Worm (Caenorhabditis elegans): Measurements from ENCODE around the gene idpp-4.

Gene idpp-4

DNA sequence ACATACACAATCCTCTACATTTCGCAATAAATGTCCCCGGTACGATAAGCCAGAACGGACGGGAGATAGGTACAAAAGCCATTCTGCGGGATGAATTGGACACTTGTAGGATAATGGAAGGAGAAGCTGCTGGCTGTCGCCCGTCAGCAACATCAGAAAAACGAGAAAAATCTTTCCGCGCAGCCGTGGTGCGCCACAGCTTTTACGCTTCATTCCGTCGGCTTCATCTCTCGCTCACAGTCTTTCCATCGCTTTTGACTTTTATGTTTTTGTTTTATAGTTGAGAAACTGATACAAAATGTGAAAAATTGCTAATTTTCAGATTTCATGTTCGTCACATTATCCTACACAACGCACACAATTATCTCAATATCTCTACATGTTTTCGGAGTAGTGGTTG is 24.8 kb downstream of the idpp-4 start, which contains the start of gene C07E3.10:
TSS of gene C07E3.10 (plus strand) at position 301 of the 400 bp plus-strand sequence.
- TF ChIP-seq pha-4 (tag; optimal IDR thresholded peaks at IDR 0.05) (no peak), unc-39 (tag; optimal IDR thresholded peaks at IDR 0.05) (no peak), lsy-12 (tag; optimal IDR thresholded peaks at IDR 0.05) (no peak), aly-2 (tag; optimal IDR thresholded peaks at IDR 0.05) (no peak), mml-1 (tag; optimal IDR thresholded peaks at IDR 0.05) (no peak), elt-1 (tag; optimal IDR thresholded peaks at IDR 0.05) (no peak), jun-1 (tag; optimal IDR thresholded peaks at IDR 0.05) (no peak), fkh-10 (GFP tag; optimal IDR thresholded peaks at IDR 0.05) (no peak), unc-62 (GFP tag; optimal IDR thresholded peaks at IDR 0.05) (no peak), nfya-1 (tag; optimal IDR thresholded peaks at IDR 0.05; ENCODE audit: insufficient read depth) (no peak), skn-1 (tag; optimal IDR thresholded peaks at IDR 0.05) (no peak), nhr-77 (tag; optimal IDR thresholded peaks at IDR 0.05) (no peak), egl-5 (tag; optimal IDR thresholded peaks at IDR 0.05) (no peak)

ce11 chrII:10349915-10350314 is 28.7 kb downstream of the idpp-4 start, which contains the start of gene stip-1:
stip-1 (minus strand) TSS chrII:10350012.
- TF ChIP-seq fkh-10 (GFP tag; optimal IDR thresholded peaks at IDR 0.05) (no peak), hmg-11 (tag; optimal IDR thresholded peaks at IDR 0.05) (no peak), sea-2 (GFP tag; optimal IDR thresholded peaks at IDR 0.05) (no peak), nhr-25 (tag; optimal IDR thresholded peaks at IDR 0.05) (no peak), elt-3 (tag; optimal IDR thresholded peaks at IDR 0.05) (no peak), egl-5 (tag; optimal IDR thresholded peaks at IDR 0.05) (no peak)

- TF ChIP-seq jun-1 (tag; optimal IDR thresholded peaks at IDR 0.05) = no peak
- TF ChIP-seq nhr-77 (tag; optimal IDR thresholded peaks at IDR 0.05) = no peak
- peak; percentile 39 for TF ChIP-seq pha-4 (tag; optimal IDR thresholded peaks at IDR 0.05)
- TF ChIP-seq R02D3.7 (tag; optimal IDR thresholded peaks at IDR 0.05) = peak; percentile 1
- TF ChIP-seq nhr-23 (tag; optimal IDR thresholded peaks at IDR 0.05) = peak; percentile 23
- no peak for TF ChIP-seq tbx-2 (tag; optimal IDR thresholded peaks at IDR 0.05)
- TF ChIP-seq nhr-76 (tag; optimal IDR thresholded peaks at IDR 0.05) = no peak
- peak; percentile 72 for TF ChIP-seq lin-15B (tag; optimal IDR thresholded peaks at IDR 0.05)
- TF ChIP-seq ceh-9 (tag; optimal IDR thresholded peaks at IDR 0.05) = no peak
- TF ChIP-seq fkh-10 (GFP tag; optimal IDR thresholded peaks at IDR 0.05) = no peak
Measured at ce11 chrII:10350487-10350886, 29.2 kb downstream of the idpp-4 start, which contains the start of gene C07E3.9. C07E3.9 (plus strand) TSS chrII:10350756.

DNA sequence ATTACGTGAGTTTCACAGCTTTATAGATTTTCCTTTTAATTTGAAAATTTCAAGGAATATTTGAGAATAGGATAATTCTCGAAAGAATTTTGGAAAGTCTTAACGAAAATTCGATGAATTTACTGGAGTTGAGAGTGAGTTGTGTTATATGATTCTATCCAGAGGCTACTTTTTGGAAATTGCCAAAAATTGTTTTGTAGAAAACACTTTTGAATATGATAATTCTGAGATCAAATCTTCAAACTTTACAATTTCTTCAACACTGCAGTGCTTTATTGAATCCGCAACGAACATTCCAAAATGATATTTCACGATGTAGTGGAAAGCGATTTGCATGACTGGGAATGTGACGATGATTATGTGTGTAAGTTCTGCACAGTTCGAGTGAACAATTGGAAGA is 30.7 kb downstream of the idpp-4 start, which contains the start of gene C07E3.8:
TSS of gene C07E3.8 (plus strand) at position 301 of the 400 bp plus-strand sequence.
- no peak for TF ChIP-seq egl-5 (tag; optimal IDR thresholded peaks at IDR 0.05)

DNA sequence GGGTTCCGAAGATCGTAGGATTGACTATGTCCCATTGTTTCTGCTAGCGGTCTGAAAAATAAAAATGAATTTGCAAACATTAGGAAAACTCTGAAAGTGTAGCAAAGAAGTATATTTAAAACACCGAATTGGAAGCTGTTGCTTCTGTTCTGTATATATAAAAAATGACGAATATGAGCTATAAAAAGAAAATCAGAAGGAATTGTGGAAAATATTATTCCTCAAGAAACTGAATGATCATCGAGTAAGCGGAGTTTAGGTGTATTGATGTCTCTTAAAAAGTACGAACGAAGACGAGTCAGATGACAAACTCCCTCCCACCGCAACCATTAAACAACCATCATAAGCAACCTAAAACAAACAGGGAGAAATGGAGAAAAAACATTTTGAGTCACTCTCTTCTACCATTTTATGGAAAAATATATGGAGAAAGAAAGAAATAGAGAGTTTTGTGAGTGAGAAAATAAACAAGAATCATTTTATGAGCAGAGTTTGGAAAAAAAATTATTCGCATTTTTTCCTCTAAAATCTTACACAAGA is 36.3 kb downstream of the idpp-4 start, which contains the start of gene C07E3.3:
TSS of gene C07E3.3 (minus strand) at position 51 of the 540 bp plus-strand sequence.
- peak; percentile 74 for TF ChIP-seq pha-4 (tag; optimal IDR thresholded peaks at IDR 0.05)
- no peak for TF ChIP-seq skn-1 (tag; optimal IDR thresholded peaks at IDR 0.05)
- TF ChIP-seq lin-39 (tag; optimal IDR thresholded peaks at IDR 0.05) = no peak

- TF ChIP-seq fos-1 (tag; optimal IDR thresholded peaks at IDR 0.05) (no peak), aly-2 (tag; optimal IDR thresholded peaks at IDR 0.05) (no peak), R02D3.7 (tag; optimal IDR thresholded peaks at IDR 0.05) (no peak), ceh-28 (tag; optimal IDR thresholded peaks at IDR 0.05) (no peak), pqm-1 (tag; optimal IDR thresholded peaks at IDR 0.05) (no peak), fkh-10 (GFP tag; optimal IDR thresholded peaks at IDR 0.05) (no peak), elt-2 (tag; optimal IDR thresholded peaks at IDR 0.05) (no peak)
Measured at ce11 chrII:10360487-10360886, 39.2 kb downstream of the idpp-4 start, which contains the start of gene C07E3.4. C07E3.4 (plus strand) TSS chrII:10360787.

DNA sequence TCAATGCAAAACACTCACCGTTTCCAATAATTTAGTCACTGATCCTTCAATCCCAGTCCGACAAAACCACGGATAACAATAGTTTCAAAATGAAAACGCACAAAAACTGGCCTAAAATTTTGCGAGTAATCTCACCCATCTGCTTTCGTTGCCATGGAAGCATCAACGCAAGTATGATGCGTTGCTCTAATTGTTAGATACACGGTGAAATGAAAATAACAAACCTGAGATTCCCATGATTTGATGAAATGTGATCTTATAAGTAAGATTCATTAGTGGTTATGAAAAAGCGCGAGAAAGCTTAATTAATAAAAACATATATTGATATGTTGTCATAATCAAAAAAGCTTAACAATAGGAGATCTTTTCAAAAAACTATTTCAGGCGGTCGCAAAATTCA is 45.9 kb downstream of the idpp-4 start, which contains the start of gene ceh-57:
TSS of gene ceh-57 (minus strand) at position 95 of the 400 bp plus-strand sequence.
- no peak for TF ChIP-seq egl-5 (tag; optimal IDR thresholded peaks at IDR 0.05)
- no peak for TF ChIP-seq ztf-4 (tag; optimal IDR thresholded peaks at IDR 0.05)
- TF ChIP-seq nhr-12 (tag; optimal IDR thresholded peaks at IDR 0.05) = no peak
- no peak for TF ChIP-seq jun-1 (tag; optimal IDR thresholded peaks at IDR 0.05)
- no peak for TF ChIP-seq lin-39 (tag; optimal IDR thresholded peaks at IDR 0.05)
- no peak for TF ChIP-seq nhr-11 (tag; optimal IDR thresholded peaks at IDR 0.05)
- no peak for TF ChIP-seq nhr-77 (tag; optimal IDR thresholded peaks at IDR 0.05)
- TF ChIP-seq elt-2 (tag; optimal IDR thresholded peaks at IDR 0.05) = no peak
